Fruit fly (Drosophila melanogaster) whole organism, embryonic: Measurements from ENCODE around the gene TrpA1.

Source experiments
- Asciz ChIP-seq: fragments of 200-800 bp; sonication (Bioruptor generic); optimal IDR thresholded peaks from 2 replicates; lab custom pipeline; 2017; ENCODE audit warnings: missing biosample characterization, mild to moderate bottlenecking, missing genetic modification characterization, missing genetic modification reagents
- Atf-2 ChIP-seq: fragments of 200-800 bp; sonication (Bioruptor generic); optimal IDR thresholded peaks from 2 replicates; lab custom pipeline; 2016; ENCODE audit warnings: missing biosample characterization, missing genetic modification characterization
- CG13296 ChIP-seq: fragments of 200-800 bp; sonication (Bioruptor generic); optimal IDR thresholded peaks from 3 replicates; lab custom pipeline; 2018; ENCODE audit warnings: missing biosample characterization, mild to moderate bottlenecking, missing genetic modification characterization
- CG14014 ChIP-seq: fragments of 200-800 bp; sonication (Bioruptor generic); IDR thresholded peaks from 2 replicates; pipeline ENCODE4 v1.3.6; 2022; ENCODE audit warnings: missing biosample characterization, missing genetic modification characterization
- CG1603 ChIP-seq: fragments of 200-800 bp; sonication (Bioruptor generic); optimal IDR thresholded peaks from 2 replicates; lab custom pipeline; 2019; ENCODE audit warnings: missing biosample characterization, mild to moderate bottlenecking, missing genetic modification characterization, moderate library complexity
- CG16863 ChIP-seq: fragments of 200-800 bp; sonication (Bioruptor generic); optimal IDR thresholded peaks from 3 replicates; lab custom pipeline; 2016; ENCODE audit warnings: missing biosample characterization, missing genetic modification characterization
- CG17186 ChIP-seq: fragments of 200-800 bp; sonication (Bioruptor generic); optimal IDR thresholded peaks from 3 replicates; lab custom pipeline; 2017; ENCODE audit warnings: missing biosample characterization, missing genetic modification reagents, missing genetic modification characterization
- CG17385 ChIP-seq: fragments of 200-800 bp; sonication (Bioruptor generic); optimal IDR thresholded peaks from 3 replicates; lab custom pipeline; 2018; ENCODE audit warnings: missing biosample characterization, mild to moderate bottlenecking, missing genetic modification characterization
- CG17568 ChIP-seq: fragments of 200-800 bp; sonication (Bioruptor generic); optimal IDR thresholded peaks from 2 replicates; lab custom pipeline; 2018; ENCODE audit warnings: missing biosample characterization, mild to moderate bottlenecking, missing genetic modification characterization, moderate library complexity
- CG1792 ChIP-seq: fragments of 200-800 bp; sonication (Bioruptor generic); optimal IDR thresholded peaks from 2 replicates; lab custom pipeline; 2016; ENCODE audit warnings: missing biosample characterization, missing genetic modification characterization
- CG31365 ChIP-seq: fragments of 200-800 bp; sonication (Bioruptor generic); optimal IDR thresholded peaks from 2 replicates; lab custom pipeline; 2018; ENCODE audit warnings: missing biosample characterization, mild to moderate bottlenecking, missing genetic modification characterization
- CG4854 ChIP-seq: fragments of 200-800 bp; sonication (Bioruptor generic); optimal IDR thresholded peaks from 2 replicates; lab custom pipeline; 2016; ENCODE audit warnings: missing biosample characterization, missing genetic modification characterization, inconsistent platforms
- CG6254 ChIP-seq: fragments of 200-800 bp; sonication (Bioruptor generic); optimal IDR thresholded peaks from 3 replicates; lab custom pipeline; 2017; ENCODE audit warnings: mild to moderate bottlenecking, missing biosample characterization, missing genetic modification reagents, missing genetic modification characterization
- CG6813 ChIP-seq: fragments of 200-800 bp; sonication (Bioruptor generic); optimal IDR thresholded peaks from 2 replicates; lab custom pipeline; 2017; ENCODE audit warnings: missing biosample characterization, missing genetic modification characterization, mild to moderate bottlenecking, moderate library complexity, missing genetic modification reagents
- CG7556 ChIP-seq: fragments of 200-800 bp; sonication (Bioruptor generic); optimal IDR thresholded peaks from 2 replicates; lab custom pipeline; 2017; ENCODE audit warnings: missing biosample characterization, mild to moderate bottlenecking, missing genetic modification characterization
- CG9876 ChIP-seq: fragments of 200-800 bp; sonication (Bioruptor generic); optimal IDR thresholded peaks from 2 replicates; lab custom pipeline; 2016; ENCODE audit warnings: missing biosample characterization, missing genetic modification characterization
- D19A ChIP-seq: fragments of 200-800 bp; optimal IDR thresholded peaks from 3 replicates; lab custom pipeline; 2019; ENCODE audit warnings: missing biosample characterization, mild to moderate bottlenecking, missing genetic modification characterization, moderate library complexity
- Dp ChIP-seq: fragments of 200-800 bp; sonication (Bioruptor generic); optimal IDR thresholded peaks from 2 replicates; lab custom pipeline; 2018; ENCODE audit warnings: missing biosample characterization, mild to moderate bottlenecking, missing genetic modification characterization, moderate library complexity
- Eip74EF ChIP-seq, 2 experiments: fragments of 200-800 bp in 1 of 2; fragments of >200 bp in 1 of 2; sonication (Bioruptor generic) in 1 of 2; optimal IDR thresholded peaks; 2 replicates each; lab custom pipeline; 2017 to 2019; ENCODE audit warnings: missing biosample characterization in 2 of 2, missing genetic modification characterization in 2 of 2, mild to moderate bottlenecking in 1 of 2, moderate library complexity in 1 of 2
- Fer1 ChIP-seq: fragments of 200-800 bp; sonication (Bioruptor generic); optimal IDR thresholded peaks from 2 replicates; lab custom pipeline; 2017; ENCODE audit warnings: missing biosample characterization, mild to moderate bottlenecking, missing genetic modification characterization
- Fer2 ChIP-seq: fragments of 200-800 bp; sonication (Bioruptor generic); optimal IDR thresholded peaks from 2 replicates; lab custom pipeline; 2018; ENCODE audit warnings: missing biosample characterization, mild to moderate bottlenecking, missing genetic modification characterization, moderate library complexity
- HHEX ChIP-seq: fragments of 200-800 bp; sonication (Bioruptor generic); optimal IDR thresholded peaks from 3 replicates; lab custom pipeline; 2017; ENCODE audit warnings: missing biosample characterization, mild to moderate bottlenecking, missing genetic modification characterization, missing genetic modification reagents
- HLH54F ChIP-seq: fragments of 200-800 bp; sonication (Bioruptor generic); optimal IDR thresholded peaks from 3 replicates; lab custom pipeline; 2016; ENCODE audit warnings: missing biosample characterization, missing genetic modification characterization
- Hand ChIP-seq: fragments of 200-800 bp; sonication (Bioruptor generic); optimal IDR thresholded peaks from 2 replicates; lab custom pipeline; 2017; ENCODE audit warnings: mild to moderate bottlenecking, missing biosample characterization, missing genetic modification reagents, missing genetic modification characterization
- HmgZ ChIP-seq: fragments of 200-800 bp; sonication (Bioruptor generic); optimal IDR thresholded peaks from 2 replicates; lab custom pipeline; 2018; ENCODE audit warnings: missing biosample characterization, mild to moderate bottlenecking, missing genetic modification characterization
- Hr78 ChIP-seq, 2 experiments: fragments of 200-800 bp in 1 of 2; fragments of >200 bp in 1 of 2; sonication (Bioruptor generic) in 1 of 2; optimal IDR thresholded peaks; 2 replicates each; lab custom pipeline; 2017 to 2019; ENCODE audit warnings: missing biosample characterization in 2 of 2, missing genetic modification characterization in 2 of 2, mild to moderate bottlenecking in 1 of 2, moderate library complexity in 1 of 2
- NFAT ChIP-seq: fragments of 200-800 bp; sonication (Bioruptor generic); IDR thresholded peaks from 2 replicates; pipeline ENCODE4 v1.3.6; 2022; ENCODE audit warnings: missing biosample characterization, missing genetic modification characterization
- Ravus ChIP-seq: fragments of 200-800 bp; sonication (Bioruptor generic); IDR thresholded peaks from 2 replicates; pipeline ENCODE4 v1.3.6; 2022; ENCODE audit warnings: missing biosample characterization, missing genetic modification characterization
- Sox102F ChIP-seq: fragments of 200-800 bp; sonication (Bioruptor generic); optimal IDR thresholded peaks from 2 replicates; lab custom pipeline; 2018; ENCODE audit warnings: missing biosample characterization, mild to moderate bottlenecking, missing genetic modification characterization, moderate library complexity
- Sry-δ ChIP-seq: fragments of 200-800 bp; sonication (Bioruptor generic); optimal IDR thresholded peaks from 2 replicates; lab custom pipeline; 2016; ENCODE audit warnings: missing biosample characterization, missing genetic modification characterization
- Ssrp ChIP-seq: fragments of 200-800 bp; sonication (Bioruptor generic); optimal IDR thresholded peaks from 2 replicates; lab custom pipeline; 2018; ENCODE audit warnings: missing biosample characterization, mild to moderate bottlenecking, missing genetic modification characterization, moderate library complexity
- Xrp1 ChIP-seq: fragments of 200-800 bp; sonication (Bioruptor generic); IDR thresholded peaks from 2 replicates; pipeline ENCODE4 v1.3.6; 2022; ENCODE audit warnings: missing biosample characterization, missing genetic modification characterization
- ara ChIP-seq: fragments of 200-800 bp; sonication (Bioruptor generic); IDR thresholded peaks from 2 replicates; pipeline ENCODE4 v1.3.6; 2022; ENCODE audit warnings: missing biosample characterization, missing genetic modification characterization
- bab2 ChIP-seq: fragments of 200-800 bp; sonication (Bioruptor generic); optimal IDR thresholded peaks from 2 replicates; lab custom pipeline; 2016; ENCODE audit warnings: missing biosample characterization, missing genetic modification characterization
- br ChIP-seq: fragments of >200 bp; optimal IDR thresholded peaks from 2 replicates; lab custom pipeline; 2017
- cwo ChIP-seq: fragments of 200-800 bp; sonication (Bioruptor generic); optimal IDR thresholded peaks from 3 replicates; lab custom pipeline; 2017; ENCODE audit warnings: missing biosample characterization, missing genetic modification characterization, mild to moderate bottlenecking, moderate library complexity, missing genetic modification reagents
- dmrt11E ChIP-seq: fragments of 200-800 bp; sonication (Bioruptor generic); optimal IDR thresholded peaks from 3 replicates; lab custom pipeline; 2018; ENCODE audit warnings: missing biosample characterization, mild to moderate bottlenecking, missing genetic modification characterization, moderate library complexity
- eve ChIP-seq, 2 experiments: fragments of >200 bp; optimal IDR thresholded peaks; 2 replicates each; lab custom pipeline; 2017; ENCODE audit warnings: missing biosample characterization in 2 of 2, missing genetic modification characterization in 2 of 2
- nau ChIP-seq: fragments of 200-800 bp; sonication (Bioruptor generic); optimal IDR thresholded peaks from 3 replicates; lab custom pipeline; 2017; ENCODE audit warnings: missing biosample characterization, mild to moderate bottlenecking, missing genetic modification characterization, missing genetic modification reagents
- nerfin-2 ChIP-seq: fragments of 200-800 bp; sonication (Bioruptor generic); IDR thresholded peaks from 2 replicates; pipeline ENCODE4 v1.3.6; 2022; ENCODE audit warnings: missing biosample characterization, missing genetic modification characterization; ENCODE audit not compliant: partially characterized antibody
- onecut ChIP-seq: fragments of 200-800 bp; sonication (Bioruptor generic); IDR thresholded peaks from 2 replicates; pipeline ENCODE4 v1.3.6; 2022; ENCODE audit warnings: missing biosample characterization, missing genetic modification characterization
- otp ChIP-seq: fragments of 200-800 bp; sonication (Bioruptor generic); IDR thresholded peaks from 3 replicates; pipeline ENCODE4, ENCODE4 v1.3.6; 2022; ENCODE audit warnings: missing biosample characterization, missing genetic modification characterization
- p53 ChIP-seq: fragments of 200-800 bp; sonication (Bioruptor generic); optimal IDR thresholded peaks from 2 replicates; lab custom pipeline; 2016; ENCODE audit warnings: missing biosample characterization, missing genetic modification characterization
- pzg ChIP-seq: fragments of 200-800 bp; sonication (Bioruptor generic); optimal IDR thresholded peaks from 3 replicates; lab custom pipeline; 2018; ENCODE audit warnings: missing biosample characterization, mild to moderate bottlenecking, missing genetic modification characterization, moderate library complexity
- repo ChIP-seq: fragments of 200-800 bp; sonication (Bioruptor generic); optimal IDR thresholded peaks from 2 replicates; lab custom pipeline; 2016; ENCODE audit warnings: missing biosample characterization, missing genetic modification characterization
- salm ChIP-seq: fragments of 200-800 bp; sonication (Bioruptor generic); optimal IDR thresholded peaks from 2 replicates; lab custom pipeline; 2018; ENCODE audit warnings: missing biosample characterization, mild to moderate bottlenecking, missing genetic modification characterization
- sc ChIP-seq, 3 experiments: fragments of >200 bp in 2 of 3; fragments of 200-800 bp in 1 of 3; sonication (Bioruptor generic) in 1 of 3; optimal IDR thresholded peaks; 2 replicates in 2 of 3; 3 replicates in 1 of 3; lab custom pipeline; 2017; ENCODE audit warnings: mild to moderate bottlenecking in 1 of 3, missing biosample characterization in 1 of 3, missing genetic modification characterization in 1 of 3, missing genetic modification reagents in 1 of 3
- tna ChIP-seq: fragments of 200-800 bp; sonication (Bioruptor generic); IDR thresholded peaks from 2 replicates; pipeline ENCODE4 v1.3.6; 2022; ENCODE audit warnings: missing biosample characterization, missing genetic modification characterization; ENCODE audit not compliant: partially characterized antibody
- tup ChIP-seq: fragments of 200-800 bp; sonication (Bioruptor generic); optimal IDR thresholded peaks from 2 replicates; lab custom pipeline; 2016; ENCODE audit warnings: missing biosample characterization, mild to moderate bottlenecking, missing genetic modification characterization, moderate library complexity
- vfl ChIP-seq: fragments of 200-800 bp; sonication (Bioruptor generic); optimal IDR thresholded peaks from 2 replicates; lab custom pipeline; 2016; ENCODE audit warnings: missing biosample characterization, missing genetic modification characterization

Gene TrpA1

DNA sequence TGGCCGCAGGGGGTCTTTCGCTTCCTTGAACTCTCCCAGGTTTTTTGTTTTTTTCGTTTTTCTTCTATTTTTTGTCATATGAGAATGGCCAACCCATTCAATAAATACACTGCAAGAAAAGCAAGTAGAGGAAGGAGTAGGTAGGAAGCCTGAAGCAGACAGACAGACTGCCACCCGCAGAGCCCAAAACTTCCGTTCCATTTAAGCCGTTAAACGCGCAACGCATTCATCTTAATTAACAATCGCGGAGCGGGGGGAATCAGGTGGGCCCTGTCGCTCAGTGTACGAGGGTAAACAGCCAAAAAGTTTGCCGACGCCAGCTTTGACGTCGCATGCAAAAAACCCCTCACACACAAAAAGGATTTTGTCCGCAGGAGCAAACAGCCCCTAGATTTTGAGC, 52.1 kb downstream of the TrpA1 start (continued):
- TF ChIP-seq cwo (GFP tag; lab: Kevin White, UChicago) (peak; percentile 31), Hr78 (GFP tag; optimal IDR thresholded peaks at IDR 0.05; lab: Kevin White, UChicago) (no peak), p53 (GFP tag; lab: Kevin White, UChicago) (no peak), CG14014 (peak; percentile 48; the same call in 1 of the 2 replicates), HHEX (no peak), pzg (GFP tag; lab: Kevin White, UChicago) (no peak), HmgZ (no peak), eve (GFP tag; optimal IDR thresholded peaks at IDR 0.05; lab: Kevin White, UChicago) (no peak), salm (no peak), br (lab: Kevin White, UChicago) (no peak), Fer2 (tag; lab: Kevin White, UChicago) (no peak), tup (GFP tag; lab: Kevin White, UChicago) (no peak), vfl (no peak), nau (GFP tag; lab: Kevin White, UChicago) (no peak), D19A (no peak), tna (no peak), Ravus (GFP tag; lab: Robert Waterston, UW) (no peak), sc (optimal IDR thresholded peaks at IDR 0.05; lab: Kevin White, UChicago) (no peak), sc (GFP tag; optimal IDR thresholded peaks at IDR 0.05; lab: Kevin White, UChicago) (no peak), Dp (GFP tag; lab: Kevin White, UChicago) (no peak), repo (GFP tag; lab: Kevin White, UChicago) (no peak), CG17568 (GFP tag; lab: Kevin White, UChicago) (no peak), NFAT (GFP tag; lab: Robert Waterston, UW) (0 out of 2 replicates have a peak, but pooled peaks have one; percentile 17), dmrt11E (tag; lab: Kevin White, UChicago) (no peak), CG31365 (tag; lab: Kevin White, UChicago) (no peak), Sry-δ (GFP tag; lab: Kevin White, UChicago) (no peak), CG6813 (GFP tag; lab: Kevin White, UChicago) (no peak), CG1792 (GFP tag; lab: Kevin White, UChicago) (no peak), Fer1 (GFP tag; lab: Kevin White, UChicago) (no peak), CG17186 (no peak), otp (GFP tag; lab: Robert Waterston, UW) (peak; percentile 60; the same call in 1 of the 3 replicates), Sox102F (GFP tag; lab: Kevin White, UChicago) (peak; percentile 22), nerfin-2 (no peak), onecut (GFP tag; lab: Robert Waterston, UW) (no peak), CG7556 (GFP tag; lab: Kevin White, UChicago) (peak; percentile 17), CG4854 (GFP tag; lab: Kevin White, UChicago) (no peak), Xrp1 (GFP tag; lab: Robert Waterston, UW) (peak; percentile 65), Eip74EF (GFP tag; optimal IDR thresholded peaks at IDR 0.05; lab: Kevin White, UChicago) (no peak), CG6254 (no peak), CG13296 (no peak), CG9876 (peak; percentile 14), ara (GFP tag; lab: Robert Waterston, UW) (0 out of 2 replicates have a peak, but pooled peaks have one; percentile 16), Asciz (GFP tag; lab: Kevin White, UChicago) (no peak), bab2 (GFP tag; lab: Kevin White, UChicago) (peak; percentile 45), Hand (no peak), HLH54F (GFP tag; lab: Kevin White, UChicago) (no peak), CG17385 (no peak), CG1603 (peak; percentile 56), Ssrp (tag; lab: Kevin White, UChicago) (peak; percentile 12), Atf-2 (GFP tag; lab: Kevin White, UChicago) (no peak), CG16863 (GFP tag; lab: Kevin White, UChicago) (no peak)
